ENCODE assay signal across 5 fruit fly cellular contexts in the genomic region with DNA sequence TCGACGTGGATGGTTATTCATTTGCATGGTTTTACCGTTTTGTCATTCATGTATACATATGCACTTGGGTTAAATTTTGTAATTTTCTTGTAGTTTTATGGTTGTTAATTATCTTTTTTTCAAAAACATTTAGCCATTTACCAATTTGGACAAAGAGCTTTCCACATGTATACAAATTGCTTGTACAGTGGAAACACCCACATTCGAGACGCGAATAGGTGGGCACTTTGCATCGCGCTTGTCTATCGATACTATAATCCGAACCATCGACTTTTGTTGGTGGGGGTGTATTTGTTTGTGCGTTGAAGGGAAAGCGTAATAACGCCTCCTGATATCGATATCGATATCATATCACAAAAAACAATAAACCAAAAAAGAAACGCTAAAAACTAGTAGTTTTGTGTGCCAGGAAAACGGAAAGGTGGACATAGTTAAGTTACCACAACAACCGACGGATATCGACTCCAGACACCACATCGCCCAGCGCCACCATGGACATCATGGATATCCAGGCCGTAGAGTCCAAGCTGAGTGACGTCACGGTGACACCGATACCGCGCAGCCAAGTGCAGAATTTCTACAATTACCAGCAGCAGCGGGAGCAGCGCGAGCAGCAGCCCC.
A peak's percentile ranks its signal among the peaks of the same experiment; 100 is the strongest.
TF ChIP-seq lines count a peak whose summit lies in the region.

A gene (plus strand): TSS at position 294 of the 621 bp plus-strand sequence.

- no peak for TF ChIP-seq CTCF in whole organism, embryonic (GFP tag; optimal IDR thresholded peaks at IDR 0.05; lab: Kevin White, UChicago)

TF ChIP-seq in whole organism, adult, 20 proteins besides CTCF, POLR2A, EP300 and RAD21:
- peak; percentile 51 for TF ChIP-seq Mnt (GFP tag; optimal IDR thresholded peaks at IDR 0.05; lab: Kevin White, UChicago)
- TF ChIP-seq cnc (optimal IDR thresholded peaks at IDR 0.05; lab: Kevin White, UChicago), result no peak
- TF ChIP-seq bab1 (GFP tag; optimal IDR thresholded peaks at IDR 0.05; lab: Kevin White, UChicago), result peak; percentile 49
- peak; percentile 32 for TF ChIP-seq toe (GFP tag; optimal IDR thresholded peaks at IDR 0.05; lab: Kevin White, UChicago)

TF ChIP-seq in whole organism, embryonic, 481 proteins besides CTCF, POLR2A, EP300 and RAD21 (continues in another document):
- TF ChIP-seq GATAe (GFP tag; conservative IDR thresholded peaks at IDR 0.05; lab: Robert Waterston, UW) (no peak), MBD-R2 (GFP tag; IDR thresholded peaks at IDR 0.05; lab: Robert Waterston, UW) (peak; percentile 41; the same call in 1 of the 2 replicates), Rfx (GFP tag; IDR thresholded peaks at IDR 0.05; lab: Robert Waterston, UW) (peak; percentile 72), al (GFP tag; IDR thresholded peaks at IDR 0.05; lab: Robert Waterston, UW) (no peak), CG18476 (GFP tag; optimal IDR thresholded peaks at IDR 0.05; lab: Kevin White, UChicago) (no peak), ap (GFP tag; IDR thresholded peaks at IDR 0.05; lab: Robert Waterston, UW) (no peak), Ets97D (GFP tag; optimal IDR thresholded peaks at IDR 0.05; lab: Kevin White, UChicago) (peak; percentile 38), CG16815 (GFP tag; optimal IDR thresholded peaks at IDR 0.05; lab: Kevin White, UChicago) (no peak), h (optimal IDR thresholded peaks at IDR 0.05; lab: Kevin White, UChicago) (no peak), nau (GFP tag; optimal IDR thresholded peaks at IDR 0.05; lab: Kevin White, UChicago) (no peak), Ssrp (tag; optimal IDR thresholded peaks at IDR 0.05; lab: Kevin White, UChicago) (no peak), pfk (GFP tag; optimal IDR thresholded peaks at IDR 0.05; lab: Kevin White, UChicago) (no peak), vvl (GFP tag; IDR thresholded peaks at IDR 0.05; lab: Robert Waterston, UW) (peak; percentile 63), ind (GFP tag; optimal IDR thresholded peaks at IDR 0.05; lab: Kevin White, UChicago) (peak; percentile 18), sr (GFP tag; IDR thresholded peaks at IDR 0.05; lab: Robert Waterston, UW) (no peak), CG43689 (GFP tag; IDR thresholded peaks at IDR 0.05; lab: Robert Waterston, UW) (no peak), HmgZ (tag; optimal IDR thresholded peaks at IDR 0.05; lab: Kevin White, UChicago) (peak; percentile 39), CG7839 (tag; optimal IDR thresholded peaks at IDR 0.05; lab: Kevin White, UChicago) (peak; percentile 26), Ptx1 (GFP tag; IDR thresholded peaks at IDR 0.05; lab: Robert Waterston, UW) (peak; percentile 32), CG17912 (GFP tag; optimal IDR thresholded peaks at IDR 0.05; lab: Kevin White, UChicago) (no peak), BEAF-32 (GFP tag; optimal IDR thresholded peaks at IDR 0.05; lab: Kevin White, UChicago) (peak; percentile 78)

TF ChIP-seq in whole organism, prepupa, 60 proteins besides CTCF, POLR2A, EP300 and RAD21 (continues in another document):
- no peak for TF ChIP-seq net (GFP tag; optimal IDR thresholded peaks at IDR 0.05; lab: Kevin White, UChicago)
- peak; percentile 74 for TF ChIP-seq CG1621 (tag; optimal IDR thresholded peaks at IDR 0.05; lab: Kevin White, UChicago)
- TF ChIP-seq CG6276 (GFP tag; optimal IDR thresholded peaks at IDR 0.05; lab: Kevin White, UChicago), result no peak
- no peak for TF ChIP-seq CG8119 (GFP tag; IDR thresholded peaks at IDR 0.05; lab: Robert Waterston, UW)
- no peak for TF ChIP-seq CG11294 (GFP tag; IDR thresholded peaks at IDR 0.05; lab: Robert Waterston, UW)
- TF ChIP-seq Sox14 (GFP tag; optimal IDR thresholded peaks at IDR 0.05; lab: Kevin White, UChicago), result peak; percentile 54
- TF ChIP-seq spab (GFP tag; optimal IDR thresholded peaks at IDR 0.05; lab: Kevin White, UChicago), result no peak
- TF ChIP-seq Sox15 (GFP tag; optimal IDR thresholded peaks at IDR 0.05; lab: Kevin White, UChicago), result no peak
- TF ChIP-seq Met (GFP tag; optimal IDR thresholded peaks at IDR 0.05; lab: Kevin White, UChicago), result no peak
- no peak for TF ChIP-seq Eip93F (GFP tag; optimal IDR thresholded peaks at IDR 0.05; lab: Kevin White, UChicago)
- no peak for TF ChIP-seq Eip78C (GFP tag; lab: Kevin White, UChicago)
- TF ChIP-seq fd59A (GFP tag; optimal IDR thresholded peaks at IDR 0.05; lab: Kevin White, UChicago), result no peak
- TF ChIP-seq CG34406 (GFP tag; optimal IDR thresholded peaks at IDR 0.05; lab: Kevin White, UChicago), result no peak
- no peak for TF ChIP-seq Blimp-1 (GFP tag; optimal IDR thresholded peaks at IDR 0.05; lab: Kevin White, UChicago)
- TF ChIP-seq Eip75B (GFP tag; optimal IDR thresholded peaks at IDR 0.05; lab: Kevin White, UChicago), result no peak
- TF ChIP-seq CG15336 (GFP tag; IDR thresholded peaks at IDR 0.05; lab: Robert Waterston, UW), result no peak
- no peak for TF ChIP-seq svp (GFP tag; lab: Kevin White, UChicago)
- TF ChIP-seq Gug (GFP tag; IDR thresholded peaks at IDR 0.05; lab: Robert Waterston, UW), result no peak
- TF ChIP-seq Hr39 (GFP tag; optimal IDR thresholded peaks at IDR 0.05; lab: Kevin White, UChicago), result peak; percentile 34
- no peak for TF ChIP-seq CG8319 (GFP tag; optimal IDR thresholded peaks at IDR 0.05; lab: Kevin White, UChicago)
- TF ChIP-seq esn (GFP tag; optimal IDR thresholded peaks at IDR 0.05; lab: Kevin White, UChicago), result no peak
- TF ChIP-seq OdsH (GFP tag; optimal IDR thresholded peaks at IDR 0.05; lab: Kevin White, UChicago), result peak; percentile 3

TF ChIP-seq in whole organism, pupa, 21 proteins besides CTCF, POLR2A, EP300 and RAD21:
- TF ChIP-seq CG17806 (tag; optimal IDR thresholded peaks at IDR 0.05; lab: Kevin White, UChicago), result peak; percentile 1
- TF ChIP-seq CG8301 (tag; optimal IDR thresholded peaks at IDR 0.05; lab: Kevin White, UChicago), result no peak
- 0 out of 2 replicates have a peak, but pooled peaks have one; percentile 15 for TF ChIP-seq CG32121 (GFP tag; IDR thresholded peaks at IDR 0.05; lab: Robert Waterston, UW)
- TF ChIP-seq fd96Ca (GFP tag; IDR thresholded peaks at IDR 0.05; lab: Robert Waterston, UW), result 0 out of 3 replicates have a peak, but pooled peaks have one; percentile 25
- TF ChIP-seq CG8159 (tag; optimal IDR thresholded peaks at IDR 0.05; lab: Kevin White, UChicago), result peak; percentile 0
- no peak for TF ChIP-seq CG13204 (GFP tag; optimal IDR thresholded peaks at IDR 0.05; lab: Kevin White, UChicago)
- peak; percentile 37; the same call in 1 of the 3 replicates for TF ChIP-seq CG4496 (GFP tag; IDR thresholded peaks at IDR 0.05; lab: Robert Waterston, UW)

TF ChIP-seq in whole organism, wandering third instar larva, 38 proteins besides CTCF, POLR2A, EP300 and RAD21:
- no peak for TF ChIP-seq Rel (GFP tag; optimal IDR thresholded peaks at IDR 0.05; lab: Kevin White, UChicago)
- TF ChIP-seq Rel (tag; optimal IDR thresholded peaks at IDR 0.05; lab: Kevin White, UChicago), result peak; percentile 15
- no peak for TF ChIP-seq Sp1 (GFP tag; optimal IDR thresholded peaks at IDR 0.05; lab: Kevin White, UChicago)
- peak; percentile 5 for TF ChIP-seq h (GFP tag; optimal IDR thresholded peaks at IDR 0.05; lab: Kevin White, UChicago)
- TF ChIP-seq HLH106 (tag; optimal IDR thresholded peaks at IDR 0.05; lab: Kevin White, UChicago), result peak; percentile 25
- no peak for TF ChIP-seq Myc (optimal IDR thresholded peaks at IDR 0.05; lab: Kevin White, UChicago)
- TF ChIP-seq Hr78 (GFP tag; optimal IDR thresholded peaks at IDR 0.05; lab: Kevin White, UChicago), result peak; percentile 75
- TF ChIP-seq woc (GFP tag; optimal IDR thresholded peaks at IDR 0.05; lab: Kevin White, UChicago), result peak; percentile 53
- TF ChIP-seq N (GFP tag; optimal IDR thresholded peaks at IDR 0.05; lab: Kevin White, UChicago), result peak; percentile 82
